Fruit fly (Drosophila melanogaster) whole organism, embryonic: ENCODE data around the gene CG43094.

Experiments
- Blimp-1 ChIP-seq: fragments of 200-800 bp; sonication (Bioruptor generic); optimal IDR thresholded peaks from 3 replicates; lab custom pipeline; 2018; ENCODE audit warnings: missing biosample characterization, missing genetic modification characterization, mild to moderate bottlenecking, moderate library complexity, missing genetic modification reagents
- CG10979 ChIP-seq: fragments of 200-800 bp; sonication (Bioruptor generic); optimal IDR thresholded peaks from 2 replicates; lab custom pipeline; 2018; ENCODE audit warnings: missing biosample characterization, mild to moderate bottlenecking, missing genetic modification characterization, moderate library complexity
- CG11085 ChIP-seq: fragments of 200-800 bp; sonication (Bioruptor generic); IDR thresholded peaks from 2 replicates; pipeline ENCODE4 v1.3.6; 2022; ENCODE audit warnings: missing biosample characterization, missing genetic modification characterization
- CG11456 ChIP-seq: fragments of 200-800 bp; sonication (Bioruptor generic); IDR thresholded peaks from 3 replicates; pipeline ENCODE4 v1.3.6; 2022; ENCODE audit warnings: missing biosample characterization, missing genetic modification characterization
- CG12219 ChIP-seq: fragments of 200-800 bp; sonication (Bioruptor generic); optimal IDR thresholded peaks from 3 replicates; lab custom pipeline; 2018; ENCODE audit warnings: missing biosample characterization, mild to moderate bottlenecking, missing genetic modification characterization
- CG13296 ChIP-seq: fragments of 200-800 bp; sonication (Bioruptor generic); optimal IDR thresholded peaks from 3 replicates; lab custom pipeline; 2018; ENCODE audit warnings: missing biosample characterization, mild to moderate bottlenecking, missing genetic modification characterization
- CG14860 ChIP-seq: fragments of 200-800 bp; sonication (Bioruptor generic); IDR thresholded peaks from 3 replicates; pipeline ENCODE4 v1.3.6; 2022; ENCODE audit warnings: missing biosample characterization, missing genetic modification characterization; ENCODE audit not compliant: partially characterized antibody
- CG1529 ChIP-seq: fragments of 200-800 bp; sonication (Bioruptor generic); optimal IDR thresholded peaks from 3 replicates; lab custom pipeline; 2018; ENCODE audit warnings: missing biosample characterization, missing genetic modification characterization
- CG1603 ChIP-seq: fragments of 200-800 bp; sonication (Bioruptor generic); optimal IDR thresholded peaks from 2 replicates; lab custom pipeline; 2019; ENCODE audit warnings: missing biosample characterization, mild to moderate bottlenecking, missing genetic modification characterization, moderate library complexity
- CG17361 ChIP-seq: fragments of 200-800 bp; sonication (Bioruptor generic); IDR thresholded peaks from 3 replicates; pipeline ENCODE4 v1.3.6; 2022; ENCODE audit warnings: missing biosample characterization, missing genetic modification characterization
- CG17612 ChIP-seq: fragments of 200-800 bp; sonication (Bioruptor generic); IDR thresholded peaks from 2 replicates; pipeline ENCODE4 v1.3.6; 2022; ENCODE audit warnings: missing biosample characterization, missing genetic modification characterization
- CG1832 ChIP-seq: fragments of 200-800 bp; sonication (Bioruptor generic); optimal IDR thresholded peaks from 2 replicates; lab custom pipeline; 2017; ENCODE audit warnings: missing biosample characterization, mild to moderate bottlenecking, missing genetic modification characterization, inconsistent platforms
- CG18476 ChIP-seq: fragments of 200-800 bp; sonication (Bioruptor generic); optimal IDR thresholded peaks from 2 replicates; lab custom pipeline; 2016; ENCODE audit warnings: missing biosample characterization, mild to moderate bottlenecking, missing genetic modification characterization
- CG18599 ChIP-seq: fragments of 200-800 bp; sonication (Bioruptor generic); optimal IDR thresholded peaks from 3 replicates; lab custom pipeline; 2017; ENCODE audit warnings: missing biosample characterization, missing genetic modification characterization, mild to moderate bottlenecking, moderate library complexity, missing genetic modification reagents
- CG31365 ChIP-seq: fragments of 200-800 bp; sonication (Bioruptor generic); optimal IDR thresholded peaks from 2 replicates; lab custom pipeline; 2018; ENCODE audit warnings: missing biosample characterization, mild to moderate bottlenecking, missing genetic modification characterization
- CG5180 ChIP-seq: fragments of 200-800 bp; sonication (Bioruptor generic); optimal IDR thresholded peaks from 3 replicates; lab custom pipeline; 2017; ENCODE audit warnings: missing biosample characterization, missing genetic modification characterization, mild to moderate bottlenecking, moderate library complexity, missing genetic modification reagents
- CG7357 ChIP-seq: fragments of 200-800 bp; sonication (Bioruptor generic); IDR thresholded peaks from 3 replicates; pipeline ENCODE4 v1.3.6; 2022; ENCODE audit warnings: missing biosample characterization, missing genetic modification characterization
- CG9437 ChIP-seq: fragments of 200-800 bp; sonication (Bioruptor generic); optimal IDR thresholded peaks from 2 replicates; lab custom pipeline; 2018; ENCODE audit warnings: missing biosample characterization, mild to moderate bottlenecking, missing genetic modification characterization
- CTCF ChIP-seq: fragments of 200-800 bp; sonication (Bioruptor generic); optimal IDR thresholded peaks from 2 replicates; lab custom pipeline; 2017; ENCODE audit warnings: missing biosample characterization, mild to moderate bottlenecking, missing genetic modification characterization, moderate library complexity
- D ChIP-seq, 2 experiments: fragments of 200-800 bp in 1 of 2; fragments of >200 bp in 1 of 2; sonication (Bioruptor generic) in 1 of 2; optimal IDR thresholded peaks; 2 replicates in 1 of 2; 3 replicates in 1 of 2; lab custom pipeline; 2017; ENCODE audit warnings: mild to moderate bottlenecking in 1 of 2, missing biosample characterization in 1 of 2, missing genetic modification characterization in 1 of 2, missing genetic modification reagents in 1 of 2
- Fer2 ChIP-seq: fragments of 200-800 bp; sonication (Bioruptor generic); optimal IDR thresholded peaks from 2 replicates; lab custom pipeline; 2018; ENCODE audit warnings: missing biosample characterization, mild to moderate bottlenecking, missing genetic modification characterization, moderate library complexity
- HLH4C ChIP-seq: fragments of 200-800 bp; sonication (Bioruptor generic); IDR thresholded peaks from 3 replicates; pipeline ENCODE4 v1.3.6; 2022; ENCODE audit warnings: missing biosample characterization, missing genetic modification characterization; ENCODE audit not compliant: partially characterized antibody
- Hey ChIP-seq: fragments of 200-800 bp; sonication (Bioruptor generic); optimal IDR thresholded peaks from 3 replicates; lab custom pipeline; 2018; ENCODE audit warnings: missing biosample characterization, mild to moderate bottlenecking, missing genetic modification characterization
- HmgD ChIP-seq: fragments of 200-800 bp; sonication (Bioruptor generic); optimal IDR thresholded peaks from 3 replicates; lab custom pipeline; 2016; ENCODE audit warnings: missing biosample characterization, missing genetic modification characterization
- Neu2 ChIP-seq: fragments of 200-800 bp; sonication (Bioruptor generic); optimal IDR thresholded peaks from 3 replicates; lab custom pipeline; 2016; ENCODE audit warnings: missing biosample characterization, missing genetic modification characterization, borderline replicate concordance
- Pdp1 ChIP-seq, 2 experiments: fragments of 200-800 bp; sonication (Bioruptor generic); optimal IDR thresholded peaks; 3 replicates each; lab custom pipeline; 2016; ENCODE audit warnings: missing biosample characterization in 2 of 2, missing genetic modification characterization in 2 of 2, mild to moderate bottlenecking in 1 of 2, moderate library complexity in 1 of 2
- Sin3A ChIP-seq: fragments of >200 bp; optimal IDR thresholded peaks from 2 replicates; lab custom pipeline; 2018
- Sox100B ChIP-seq: fragments of 200-800 bp; sonication (Bioruptor generic); optimal IDR thresholded peaks from 3 replicates; lab custom pipeline; 2018; ENCODE audit warnings: missing biosample characterization, mild to moderate bottlenecking, missing genetic modification characterization
- Sry-β ChIP-seq: fragments of 200-800 bp; sonication (Bioruptor generic); optimal IDR thresholded peaks from 2 replicates; lab custom pipeline; 2018; ENCODE audit warnings: missing biosample characterization, mild to moderate bottlenecking, missing genetic modification characterization, moderate library complexity
- aop ChIP-seq: fragments of 200-800 bp; sonication (Bioruptor generic); IDR thresholded peaks from 2 replicates; pipeline ENCODE4 v1.3.6; 2022; ENCODE audit warnings: missing biosample characterization, missing genetic modification characterization
- cas ChIP-seq: fragments of 200-800 bp; sonication (Bioruptor generic); IDR thresholded peaks from 2 replicates; pipeline ENCODE4 v1.3.6; 2022; ENCODE audit warnings: missing biosample characterization, missing genetic modification characterization
- crp ChIP-seq, 2 experiments: fragments of 200-800 bp; sonication (Bioruptor generic); optimal IDR thresholded peaks; 2 replicates in 1 of 2; 3 replicates in 1 of 2; lab custom pipeline; 2017; ENCODE audit warnings: missing biosample characterization in 2 of 2, missing genetic modification characterization in 2 of 2, mild to moderate bottlenecking in 1 of 2, moderate library complexity in 1 of 2
- danr ChIP-seq: fragments of 200-800 bp; sonication (Bioruptor generic); IDR thresholded peaks from 2 replicates; pipeline ENCODE4 v1.3.6; 2022; ENCODE audit warnings: missing biosample characterization, missing genetic modification characterization
- dimm ChIP-seq: fragments of 200-800 bp; sonication (Bioruptor generic); IDR thresholded peaks from 2 replicates; pipeline ENCODE4 v1.3.6; 2022; ENCODE audit warnings: missing biosample characterization, missing genetic modification characterization
- ewg ChIP-seq: fragments of 200-800 bp; sonication (Bioruptor generic); optimal IDR thresholded peaks from 3 replicates; lab custom pipeline; 2017; ENCODE audit warnings: mild to moderate bottlenecking, missing biosample characterization, missing genetic modification reagents, missing genetic modification characterization
- fd3F ChIP-seq: fragments of 200-800 bp; sonication (Bioruptor generic); optimal IDR thresholded peaks from 2 replicates; lab custom pipeline; 2018; ENCODE audit warnings: missing biosample characterization, mild to moderate bottlenecking, missing genetic modification characterization, moderate library complexity
- fru ChIP-seq: fragments of >200 bp; optimal IDR thresholded peaks from 2 replicates; lab custom pipeline; 2017
- hkb ChIP-seq, 2 experiments: fragments of 200-800 bp in 1 of 2; fragments of >200 bp in 1 of 2; sonication (Bioruptor generic) in 1 of 2; IDR thresholded peaks in 1 of 2; optimal IDR thresholded peaks in 1 of 2; 2 replicates each; pipeline versions ENCODE4 v1.3.6 to Lab custom; 2017 to 2022; ENCODE audit warnings: missing biosample characterization in 1 of 2, missing genetic modification characterization in 1 of 2
- lov ChIP-seq, 2 experiments: fragments of 200-800 bp in 1 of 2; fragments of >200 bp in 1 of 2; sonication (Bioruptor generic) in 1 of 2; IDR thresholded peaks in 1 of 2; optimal IDR thresholded peaks in 1 of 2; 2 replicates in 1 of 2; 3 replicates in 1 of 2; pipeline versions ENCODE4 v1.3.6 to Lab custom; 2017 to 2022; ENCODE audit warnings: missing biosample characterization in 1 of 2, missing genetic modification characterization in 1 of 2
- odd ChIP-seq: fragments of 200-800 bp; sonication (Bioruptor generic); optimal IDR thresholded peaks from 2 replicates; lab custom pipeline; 2017; ENCODE audit warnings: missing biosample characterization, mild to moderate bottlenecking, missing genetic modification characterization
- pho ChIP-seq: fragments of 200-800 bp; sonication (Bioruptor generic); optimal IDR thresholded peaks from 2 replicates; lab custom pipeline; 2016; ENCODE audit warnings: missing biosample characterization, missing genetic modification characterization
- ranshi ChIP-seq: fragments of 200-800 bp; sonication (Bioruptor generic); IDR thresholded peaks from 2 replicates; pipeline ENCODE4 v1.3.6; 2022; ENCODE audit warnings: missing biosample characterization, missing genetic modification characterization
- seq ChIP-seq: fragments of 200-800 bp; sonication (Bioruptor generic); IDR thresholded peaks from 2 replicates; pipeline ENCODE4 v1.3.6; 2022; ENCODE audit warnings: missing biosample characterization, missing genetic modification characterization
- shn ChIP-seq: fragments of 200-800 bp; sonication (Bioruptor generic); optimal IDR thresholded peaks from 3 replicates; lab custom pipeline; 2016; ENCODE audit warnings: missing biosample characterization, missing genetic modification characterization
- sna ChIP-seq: fragments of 200-800 bp; sonication (Bioruptor generic); IDR thresholded peaks from 2 replicates; pipeline ENCODE4 v1.3.6; 2022; ENCODE audit warnings: missing biosample characterization, missing genetic modification characterization; ENCODE audit not compliant: partially characterized antibody
- tin ChIP-seq: fragments of 200-800 bp; sonication (Bioruptor generic); optimal IDR thresholded peaks from 3 replicates; lab custom pipeline; 2016; ENCODE audit warnings: missing biosample characterization, missing genetic modification characterization
- unpg ChIP-seq: fragments of 200-800 bp; sonication (Bioruptor generic); optimal IDR thresholded peaks from 3 replicates; lab custom pipeline; 2018; ENCODE audit warnings: missing biosample characterization, mild to moderate bottlenecking, missing genetic modification characterization, moderate library complexity
- zen2 ChIP-seq: fragments of 200-800 bp; sonication (Bioruptor generic); IDR thresholded peaks from 3 replicates; pipeline ENCODE4 v1.3.6; 2022; ENCODE audit warnings: missing biosample characterization, missing genetic modification characterization; ENCODE audit not compliant: partially characterized antibody

The CG43094 gene

dm6 chr3R:22750534-22750947, 20.2 kb downstream of the CG43094 start, which contains the start of the genes rumi, CG7029 and Usp12-46 (continued):
- TF ChIP-seq fd3F = peak; percentile 79
- TF ChIP-seq ranshi (GFP tag; lab: Robert Waterston, UW) = peak; percentile 99
- TF ChIP-seq HLH4C (GFP tag; lab: Robert Waterston, UW) = peak; percentile 78
- peak; percentile 43; the same call in 1 of the 2 replicates for TF ChIP-seq aop (GFP tag; lab: Robert Waterston, UW)
- TF ChIP-seq CG9437 (GFP tag; lab: Kevin White, UChicago) = peak; percentile 57
- peak; percentile 87 for TF ChIP-seq pho (GFP tag; lab: Kevin White, UChicago)
- peak; percentile 79 for TF ChIP-seq CG12219 (GFP tag; lab: Kevin White, UChicago)
- peak; percentile 82 to 92 for TF ChIP-seq Pdp1 (GFP tag; optimal IDR thresholded peaks at IDR 0.05; lab: Kevin White, UChicago)
- TF ChIP-seq odd (GFP tag; lab: Kevin White, UChicago) = no peak
- TF ChIP-seq Blimp-1 (GFP tag; lab: Kevin White, UChicago) = peak; percentile 78
- TF ChIP-seq CG17361 = peak; percentile 80
- TF ChIP-seq Sry-β (GFP tag; lab: Kevin White, UChicago) = peak; percentile 21
- TF ChIP-seq Fer2 (tag; lab: Kevin White, UChicago) = peak; percentile 66
- peak; percentile 79 for TF ChIP-seq Neu2
- no peak for TF ChIP-seq D (optimal IDR thresholded peaks at IDR 0.05; lab: Kevin White, UChicago)
- TF ChIP-seq D (GFP tag; optimal IDR thresholded peaks at IDR 0.05; lab: Kevin White, UChicago) = peak; percentile 69
- peak; percentile 86 for TF ChIP-seq CG11456
- TF ChIP-seq CTCF = no peak
- TF ChIP-seq hkb (optimal IDR thresholded peaks at IDR 0.05; lab: Kevin White, UChicago) = no peak
- TF ChIP-seq hkb (GFP tag; IDR thresholded peaks at IDR 0.05; lab: Robert Waterston, UW) = peak; percentile 79
- TF ChIP-seq CG11085 (GFP tag; lab: Robert Waterston, UW) = 0 out of 2 replicates have a peak, but pooled peaks have one; percentile 29
- no peak for TF ChIP-seq Hey (tag; lab: Kevin White, UChicago)
- peak in 1 of 2 experiments; percentile 60 for TF ChIP-seq crp (GFP tag; optimal IDR thresholded peaks at IDR 0.05; lab: Kevin White, UChicago)
- TF ChIP-seq shn (GFP tag; lab: Kevin White, UChicago) = peak; percentile 89
- TF ChIP-seq CG1832 = no peak
- peak; percentile 83 for TF ChIP-seq sna (GFP tag; lab: Robert Waterston, UW)
- TF ChIP-seq lov (optimal IDR thresholded peaks at IDR 0.05; lab: Kevin White, UChicago) = no peak
- peak; percentile 84; the same call in 2 of the 3 replicates for TF ChIP-seq lov (GFP tag; IDR thresholded peaks at IDR 0.05; lab: Robert Waterston, UW)
- peak; percentile 81 for TF ChIP-seq CG10979
- TF ChIP-seq ewg = peak; percentile 67
- peak; percentile 81 for TF ChIP-seq CG18476
- TF ChIP-seq CG18599 (GFP tag; lab: Kevin White, UChicago) = peak; percentile 83
- peak; percentile 53; the same call in 1 of the 2 replicates for TF ChIP-seq danr (GFP tag; lab: Robert Waterston, UW)
- TF ChIP-seq HmgD = peak; percentile 98
- peak; percentile 63; the same call in 1 of the 2 replicates for TF ChIP-seq cas (GFP tag; lab: Robert Waterston, UW)
- TF ChIP-seq CG31365 (tag; lab: Kevin White, UChicago) = peak; percentile 2
- TF ChIP-seq CG7357 (GFP tag; lab: Robert Waterston, UW) = peak; percentile 60; the same call in 2 of the 3 replicates
- TF ChIP-seq CG1603 = peak; percentile 89
- peak; percentile 89 for TF ChIP-seq unpg (GFP tag; lab: Kevin White, UChicago)
- no peak for TF ChIP-seq dimm (GFP tag; lab: Robert Waterston, UW)
- TF ChIP-seq tin = peak; percentile 87
- TF ChIP-seq CG13296 = peak; percentile 73
- peak; percentile 49; the same call in 1 of the 3 replicates for TF ChIP-seq zen2 (GFP tag; lab: Robert Waterston, UW)
- 0 out of 2 replicates have a peak, but pooled peaks have one; percentile 55 for TF ChIP-seq seq (GFP tag; lab: Robert Waterston, UW)
- TF ChIP-seq Sox100B (GFP tag; lab: Kevin White, UChicago) = no peak
- TF ChIP-seq CG14860 (GFP tag; lab: Robert Waterston, UW) = peak; percentile 58
- peak; percentile 62; the same call in 1 of the 2 replicates for TF ChIP-seq CG17612
- TF ChIP-seq CG5180 = no peak
- TF ChIP-seq Sin3A (lab: Kevin White, UChicago) = peak; percentile 87
- no peak for TF ChIP-seq fru
- peak; percentile 58 for TF ChIP-seq CG1529 (GFP tag; lab: Kevin White, UChicago)
